Worm (Caenorhabditis elegans) whole organism, early embryonic: ENCODE results near the gene F26F4.12.

Source experiments
- B0310.2 ChIP-seq: sonication (generic microtip); optimal IDR thresholded peaks from 2 replicates; lab custom pipeline; 2016; ENCODE audit warnings: mild to moderate bottlenecking, missing genetic modification characterization, missing compliant biosample characterization
- ama-1 ChIP-seq: fragments of 150-350 bp; optimal IDR thresholded peaks from 2 replicates; lab custom pipeline; 2014
- ceh-13 ChIP-seq: fragments of 200-800 bp; sonication (Bioruptor generic); optimal IDR thresholded peaks from 2 replicates; lab custom pipeline; 2018; ENCODE audit warnings: mild to moderate bottlenecking, missing genetic modification characterization, missing compliant biosample characterization
- ceh-36 ChIP-seq: sonication (generic microtip); optimal IDR thresholded peaks from 2 replicates; lab custom pipeline; 2016; ENCODE audit warnings: missing genetic modification characterization, inconsistent platforms, missing compliant biosample characterization
- flt-1 ChIP-seq: fragments of 200-800 bp; sonication (Bioruptor generic); IDR thresholded peaks from 2 replicates; pipeline ENCODE4 v1.3.6; 2022; ENCODE audit warnings: missing genetic modification characterization, missing compliant biosample characterization
- hmbx-1 ChIP-seq: sonication (generic microtip); optimal IDR thresholded peaks from 2 replicates; lab custom pipeline; 2016; ENCODE audit warnings: mild to moderate bottlenecking, missing genetic modification characterization, missing compliant biosample characterization
- hnd-1 ChIP-seq: sonication (generic microtip); optimal IDR thresholded peaks from 2 replicates; lab custom pipeline; 2016; ENCODE audit warnings: missing genetic modification characterization, missing compliant biosample characterization
- scrt-1 ChIP-seq: fragments of 200-800 bp; sonication (Bioruptor generic); IDR thresholded peaks from 2 replicates; pipeline ENCODE4 v1.3.6; 2022; ENCODE audit warnings: missing genetic modification characterization, missing compliant biosample characterization
- tra-4 ChIP-seq: sonication (generic microtip); optimal IDR thresholded peaks from 2 replicates; lab custom pipeline; 2017; ENCODE audit warnings: missing genetic modification characterization, missing compliant biosample characterization

ce11 chrIII:4944213-4944612 lies 34.4 kb upstream of the F26F4.12 start, which contains the start of gene ntl-9:
- TF ChIP-seq B0310.2 = no peak
- no peak for TF ChIP-seq ama-1 (lab: Kevin White, UChicago)
- TF ChIP-seq ceh-36 (tag; lab: Kevin White, UChicago) = no peak
- TF ChIP-seq scrt-1 = no peak
- TF ChIP-seq hnd-1 (tag; lab: Kevin White, UChicago) = no peak
- TF ChIP-seq tra-4 = no peak
- no peak for TF ChIP-seq hmbx-1 (tag; lab: Kevin White, UChicago)
- no peak for TF ChIP-seq flt-1 (GFP tag; lab: Robert Waterston, UW)
- TF ChIP-seq ceh-13 (GFP tag; lab: Kevin White, UChicago) = no peak
